Worm (Caenorhabditis elegans) whole organism, L4 larva: Measurements from ENCODE around the gene srlf-34.

ENCODE experiments used
- Y105C5A.15 ChIP-seq: fragments of 200-800 bp; sonication (Bioruptor generic); IDR thresholded peaks from 2 replicates; pipeline ENCODE4 v1.3.6; 2022; ENCODE audit warnings: missing genetic modification characterization, missing compliant biosample characterization
- attf-4 ChIP-seq: sonication (generic microtip); optimal IDR thresholded peaks from 3 replicates; lab custom pipeline; 2017; ENCODE audit warnings: missing biosample characterization, missing genetic modification characterization
- lin-15B ChIP-seq: fragments of 150-350 bp; sonication (generic microtip); optimal IDR thresholded peaks from 3 replicates; lab custom pipeline; 2014; ENCODE audit warnings: missing biosample characterization, missing genetic modification characterization
- lir-3 ChIP-seq: sonication (generic microtip); optimal IDR thresholded peaks from 2 replicates; lab custom pipeline; 2016; ENCODE audit warnings: mild to moderate bottlenecking, missing genetic modification characterization, missing compliant biosample characterization
- nhr-102 ChIP-seq: sonication (generic microtip); optimal IDR thresholded peaks from 2 replicates; lab custom pipeline; 2016; ENCODE audit warnings: mild to moderate bottlenecking, missing genetic modification characterization, moderate library complexity, missing compliant biosample characterization

DNA sequence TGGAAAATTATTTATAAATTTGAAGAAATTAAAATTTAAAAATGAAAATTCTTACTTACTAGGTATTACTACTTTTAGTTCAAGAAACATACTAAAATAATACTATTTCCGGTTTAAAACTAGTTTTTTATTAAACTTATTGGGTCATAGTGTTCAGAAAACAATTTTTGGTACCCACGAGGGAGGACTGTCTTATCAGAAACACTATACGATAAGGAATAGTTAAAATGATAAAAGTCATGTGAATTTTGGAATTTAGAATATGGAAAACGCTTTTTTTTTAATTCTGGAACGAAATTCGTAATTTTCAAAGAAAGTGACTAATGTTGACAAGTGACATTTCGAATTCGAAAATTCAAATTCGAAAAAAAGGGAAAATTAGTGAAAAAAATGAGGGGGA, 30.4 kb upstream of the srlf-34 start:
- TF ChIP-seq lir-3 (tag; lab: Kevin White, UChicago) (no peak), lin-15B (tag; lab: Kevin White, UChicago) (no peak), nhr-102 (tag; lab: Kevin White, UChicago) (no peak), Y105C5A.15 (GFP tag; lab: Robert Waterston, UW) (no peak), attf-4 (tag; lab: Kevin White, UChicago) (no peak)
